Fruit fly (Drosophila melanogaster): ENCODE results near the gene CG5953.

Gene CG5953

dm6 chr2L:16544563-16545066 lies 11.9 kb upstream of the CG5953 start, which contains the start of gene mtgo (continued):
- TF ChIP-seq CG3407 (GFP tag; optimal IDR thresholded peaks at IDR 0.05) (no peak), B-H1 (GFP tag; IDR thresholded peaks at IDR 0.05) (peak; percentile 26; the same call in 1 of the 3 replicates), nerfin-2 (GFP tag; IDR thresholded peaks at IDR 0.05; ENCODE audit: partially characterized antibody) (no peak), CG15479 (GFP tag; optimal IDR thresholded peaks at IDR 0.05) (no peak), btn (GFP tag; optimal IDR thresholded peaks at IDR 0.05) (no peak), croc (GFP tag; conservative IDR thresholded peaks at IDR 0.05) (0 out of 3 replicates have a peak, but pooled peaks have one; percentile 18), dan (GFP tag; IDR thresholded peaks at IDR 0.05) (no peak), CG4617 (GFP tag; optimal IDR thresholded peaks at IDR 0.05; ENCODE audit: borderline replicate concordance) (no peak), fru (optimal IDR thresholded peaks at IDR 0.05) (no peak), Fer3 (tag; optimal IDR thresholded peaks at IDR 0.05) (peak; percentile 73), Lhr (GFP tag; optimal IDR thresholded peaks at IDR 0.05) (no peak), CG8944 (GFP tag; optimal IDR thresholded peaks at IDR 0.05) (no peak), crc (GFP tag; optimal IDR thresholded peaks at IDR 0.05) (no peak), vfl (GFP tag; optimal IDR thresholded peaks at IDR 0.05) (no peak), crp (GFP tag; optimal IDR thresholded peaks at IDR 0.05) (no peak), CG2120 (GFP tag; optimal IDR thresholded peaks at IDR 0.05) (peak; percentile 57), CG5180 (GFP tag; optimal IDR thresholded peaks at IDR 0.05) (peak; percentile 38), ase (GFP tag; IDR thresholded peaks at IDR 0.05) (peak; percentile 54; the same call in 1 of the 3 replicates), slp2 (GFP tag; optimal IDR thresholded peaks at IDR 0.05) (no peak), Ssrp (tag; optimal IDR thresholded peaks at IDR 0.05) (no peak), peb (GFP tag; IDR thresholded peaks at IDR 0.05) (no peak), CG9797 (GFP tag; optimal IDR thresholded peaks at IDR 0.05) (no peak), Bteb2 (GFP tag; optimal IDR thresholded peaks at IDR 0.05) (no peak), CG17328 (GFP tag; IDR thresholded peaks at IDR 0.05) (no peak), toy (GFP tag; IDR thresholded peaks at IDR 0.05) (no peak), CG8290 (GFP tag; optimal IDR thresholded peaks at IDR 0.05) (no peak), CG8290 (tag; optimal IDR thresholded peaks at IDR 0.05) (no peak), CG8089 (GFP tag; optimal IDR thresholded peaks at IDR 0.05) (no peak), sens-2 (GFP tag; IDR thresholded peaks at IDR 0.05) (no peak), CG1233 (GFP tag; optimal IDR thresholded peaks at IDR 0.05) (peak; percentile 52), E2f2 (GFP tag; IDR thresholded peaks at IDR 0.05) (no peak), CG3847 (GFP tag; IDR thresholded peaks at IDR 0.05) (no peak), slbo (GFP tag; IDR thresholded peaks at IDR 0.05) (no peak), tll (GFP tag; optimal IDR thresholded peaks at IDR 0.05) (no peak), Ada2b (GFP tag; IDR thresholded peaks at IDR 0.05) (no peak), cwo (GFP tag; optimal IDR thresholded peaks at IDR 0.05) (peak; percentile 67), phol (tag; optimal IDR thresholded peaks at IDR 0.05) (peak; percentile 62), run (tag; optimal IDR thresholded peaks at IDR 0.05) (no peak), Antp (GFP tag; optimal IDR thresholded peaks at IDR 0.05) (no peak), CG12219 (GFP tag; optimal IDR thresholded peaks at IDR 0.05) (no peak), ttk (GFP tag; IDR thresholded peaks at IDR 0.05) (no peak), CG32772 (GFP tag; IDR thresholded peaks at IDR 0.05) (0 out of 2 replicates have a peak, but pooled peaks have one; percentile 18), chif (GFP tag; optimal IDR thresholded peaks at IDR 0.05) (no peak), ci (GFP tag; IDR thresholded peaks at IDR 0.05) (no peak), az2 (GFP tag; optimal IDR thresholded peaks at IDR 0.05) (no peak), CG6791 (GFP tag; IDR thresholded peaks at IDR 0.05; ENCODE audit: partially characterized antibody) (no peak), CG43689 (GFP tag; IDR thresholded peaks at IDR 0.05) (no peak), Awh (GFP tag; IDR thresholded peaks at IDR 0.05) (no peak), z (GFP tag; IDR thresholded peaks at IDR 0.05) (peak; percentile 94), wdn (GFP tag; IDR thresholded peaks at IDR 0.05) (no peak), CG13296 (GFP tag; optimal IDR thresholded peaks at IDR 0.05) (peak; percentile 61), tx (GFP tag; optimal IDR thresholded peaks at IDR 0.05) (no peak)
